Fruit fly (Drosophila melanogaster) whole organism, wandering third instar larva: ENCODE measurements around the gene Dpp10.

Source experiments
- Dfd ChIP-seq: fragments of >200 bp; optimal IDR thresholded peaks from 2 replicates; lab custom pipeline; 2017; ENCODE audit warnings: missing biosample characterization, missing genetic modification characterization
- HLH106 ChIP-seq: fragments of 200-800 bp; optimal IDR thresholded peaks from 3 replicates; lab custom pipeline; 2019; ENCODE audit warnings: missing biosample characterization, mild to moderate bottlenecking, missing genetic modification characterization, moderate library complexity
- brk ChIP-seq: fragments of 200-800 bp; sonication (Bioruptor generic); optimal IDR thresholded peaks from 2 replicates; lab custom pipeline; 2016; ENCODE audit warnings: missing biosample characterization, mild to moderate bottlenecking, missing genetic modification characterization
- dmrt93B ChIP-seq: fragments of 200-800 bp; sonication (Bioruptor generic); optimal IDR thresholded peaks from 2 replicates; lab custom pipeline; 2018; ENCODE audit warnings: missing biosample characterization, mild to moderate bottlenecking, missing genetic modification characterization
- dsf ChIP-seq: sonication (Bioruptor generic); optimal IDR thresholded peaks from 2 replicates; lab custom pipeline; 2016; ENCODE audit warnings: missing biosample characterization, missing genetic modification characterization, borderline replicate concordance
- psq ChIP-seq: fragments of 200-800 bp; sonication (Bioruptor generic); optimal IDR thresholded peaks from 3 replicates; lab custom pipeline; 2017; ENCODE audit warnings: missing biosample characterization, mild to moderate bottlenecking, missing genetic modification characterization, moderate library complexity
- usp ChIP-seq: fragments of >200 bp; optimal IDR thresholded peaks from 2 replicates; lab custom pipeline; 2017; ENCODE audit warnings: missing biosample characterization, missing genetic modification characterization

DNA sequence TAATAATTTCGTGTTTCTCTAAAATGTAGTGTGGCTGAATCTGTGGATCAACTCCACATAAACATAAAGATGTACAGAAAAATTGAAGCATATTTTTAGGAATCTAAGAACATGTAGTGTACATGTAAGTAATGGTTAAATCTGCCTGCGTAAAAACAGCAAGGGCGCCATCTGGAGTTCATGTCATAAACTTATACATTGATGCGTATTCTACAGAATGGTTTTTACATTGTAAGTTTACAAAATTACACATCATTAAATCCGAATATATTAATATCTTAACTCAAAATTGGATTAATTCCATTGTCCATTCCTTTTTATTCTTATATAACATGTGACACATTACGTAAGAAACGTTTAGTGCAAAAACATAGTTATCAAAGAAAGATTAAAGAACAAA is 73.9 kb downstream of the Dpp10 start:
- no peak for TF ChIP-seq dsf (GFP tag; lab: Kevin White, UChicago)
- TF ChIP-seq dmrt93B (GFP tag; lab: Kevin White, UChicago) = no peak
- TF ChIP-seq brk (GFP tag; lab: Kevin White, UChicago) = no peak
- TF ChIP-seq psq (GFP tag; lab: Kevin White, UChicago) = no peak
- TF ChIP-seq Dfd = no peak
- TF ChIP-seq usp (GFP tag; lab: Kevin White, UChicago) = no peak
- no peak for TF ChIP-seq HLH106
